Fruit fly (Drosophila melanogaster) whole organism, prepupa: ENCODE data around the gene PGRP-LA.

Experiments
- CG10669 ChIP-seq: fragments of 200-800 bp; sonication (Bioruptor generic); optimal IDR thresholded peaks from 3 replicates; lab custom pipeline; 2018; ENCODE audit warnings: missing biosample characterization, mild to moderate bottlenecking, missing genetic modification characterization, moderate library complexity
- CG11762 ChIP-seq: fragments of 200-800 bp; sonication (Bioruptor generic); optimal IDR thresholded peaks from 3 replicates; lab custom pipeline; 2016; ENCODE audit warnings: missing biosample characterization, missing genetic modification characterization; ENCODE audit not compliant: insufficient read depth
- CG15336 ChIP-seq: fragments of 200-800 bp; sonication (Bioruptor generic); IDR thresholded peaks from 2 replicates; pipeline ENCODE4 v1.3.6; 2022; ENCODE audit warnings: missing biosample characterization, missing genetic modification characterization
- CG1621 ChIP-seq: fragments of 200-800 bp; sonication (Bioruptor generic); optimal IDR thresholded peaks from 3 replicates; lab custom pipeline; 2018; ENCODE audit warnings: missing biosample characterization, mild to moderate bottlenecking, missing genetic modification characterization
- CG16779 ChIP-seq: fragments of 200-800 bp; sonication (Bioruptor generic); optimal IDR thresholded peaks from 3 replicates; lab custom pipeline; 2017; ENCODE audit warnings: missing biosample characterization, mild to moderate bottlenecking, missing genetic modification characterization
- CG31627 ChIP-seq: fragments of 200-800 bp; sonication (Bioruptor generic); optimal IDR thresholded peaks from 3 replicates; lab custom pipeline; 2016; ENCODE audit warnings: missing biosample characterization, missing genetic modification characterization
- CG3919 ChIP-seq: fragments of 200-800 bp; sonication (Bioruptor generic); optimal IDR thresholded peaks from 3 replicates; lab custom pipeline; 2016; ENCODE audit warnings: missing biosample characterization, missing genetic modification characterization
- CG6163 ChIP-seq: fragments of 200-800 bp; sonication (Bioruptor generic); IDR thresholded peaks from 3 replicates; pipeline ENCODE4 v1.3.6; 2022; ENCODE audit warnings: missing biosample characterization, missing genetic modification characterization
- CG6276 ChIP-seq: fragments of 200-800 bp; sonication (Bioruptor generic); optimal IDR thresholded peaks from 2 replicates; lab custom pipeline; 2017; ENCODE audit warnings: missing biosample characterization, mild to moderate bottlenecking, missing genetic modification characterization
- CG6808 ChIP-seq: fragments of 200-800 bp; sonication (Bioruptor generic); optimal IDR thresholded peaks from 3 replicates; lab custom pipeline; 2017; ENCODE audit warnings: missing biosample characterization, missing genetic modification characterization, mild to moderate bottlenecking, moderate library complexity, missing genetic modification reagents
- CG6854 ChIP-seq: fragments of 200-800 bp; sonication (Bioruptor generic); optimal IDR thresholded peaks from 2 replicates; lab custom pipeline; 2017; ENCODE audit warnings: missing biosample characterization, mild to moderate bottlenecking, missing genetic modification characterization
- CG8119 ChIP-seq: fragments of 200-800 bp; sonication (Bioruptor generic); IDR thresholded peaks from 3 replicates; pipeline ENCODE4 v1.3.6; 2022; ENCODE audit warnings: missing biosample characterization, missing genetic modification characterization
- CG9139 ChIP-seq: fragments of 200-800 bp; sonication (Bioruptor generic); optimal IDR thresholded peaks from 3 replicates; lab custom pipeline; 2017; ENCODE audit warnings: missing biosample characterization, mild to moderate bottlenecking, missing genetic modification characterization
- Eip75B ChIP-seq: fragments of 200-800 bp; sonication (Bioruptor generic); optimal IDR thresholded peaks from 3 replicates; lab custom pipeline; 2016; ENCODE audit warnings: missing biosample characterization, missing genetic modification characterization
- Eip78C ChIP-seq: fragments of 200-800 bp; sonication (Bioruptor generic); peaks from one replicate; lab custom pipeline; 2016; ENCODE audit warnings: missing biosample characterization, missing genetic modification characterization
- Eip93F ChIP-seq: fragments of 200-800 bp; sonication (Bioruptor generic); optimal IDR thresholded peaks from 2 replicates; lab custom pipeline; 2016; ENCODE audit warnings: missing biosample characterization, mild to moderate bottlenecking, missing genetic modification characterization
- Ets21C ChIP-seq: fragments of 200-800 bp; sonication (Bioruptor generic); optimal IDR thresholded peaks from 3 replicates; lab custom pipeline; 2016; ENCODE audit warnings: missing biosample characterization, missing genetic modification characterization
- Ets96B ChIP-seq: fragments of 200-800 bp; optimal IDR thresholded peaks from 2 replicates; lab custom pipeline; 2019; ENCODE audit warnings: missing biosample characterization, mild to moderate bottlenecking, missing genetic modification characterization, moderate library complexity
- Hr39 ChIP-seq: fragments of 200-800 bp; sonication (Bioruptor generic); optimal IDR thresholded peaks from 2 replicates; lab custom pipeline; 2016; ENCODE audit warnings: missing biosample characterization, missing genetic modification characterization
- Hr4 ChIP-seq: fragments of 200-800 bp; sonication (Bioruptor generic); optimal IDR thresholded peaks from 3 replicates; lab custom pipeline; 2016; ENCODE audit warnings: missing biosample characterization, missing genetic modification characterization
- Smox ChIP-seq: fragments of 200-800 bp; sonication (Bioruptor generic); optimal IDR thresholded peaks from 3 replicates; lab custom pipeline; 2016; ENCODE audit warnings: missing biosample characterization, missing genetic modification characterization
- Sox14 ChIP-seq: fragments of 200-800 bp; sonication (Bioruptor generic); optimal IDR thresholded peaks from 3 replicates; lab custom pipeline; 2016; ENCODE audit warnings: missing biosample characterization, missing genetic modification characterization
- achi ChIP-seq: fragments of 200-800 bp; sonication (Bioruptor generic); optimal IDR thresholded peaks from 3 replicates; lab custom pipeline; 2016; ENCODE audit warnings: missing biosample characterization, missing genetic modification characterization
- acj6 ChIP-seq: fragments of 200-800 bp; sonication (Bioruptor generic); optimal IDR thresholded peaks from 3 replicates; lab custom pipeline; 2016; ENCODE audit warnings: missing biosample characterization, missing genetic modification characterization
- dsx ChIP-seq: fragments of 200-800 bp; optimal IDR thresholded peaks from 3 replicates; lab custom pipeline; 2019; ENCODE audit warnings: missing biosample characterization, mild to moderate bottlenecking, missing genetic modification characterization, moderate library complexity; ENCODE audit not compliant: poor library complexity, severe bottlenecking
- eg ChIP-seq: fragments of 200-800 bp; sonication (Bioruptor generic); IDR thresholded peaks from 3 replicates; pipeline ENCODE4 v1.3.6; 2022; ENCODE audit warnings: missing biosample characterization, missing genetic modification characterization
- esn ChIP-seq: fragments of 200-800 bp; sonication (Bioruptor generic); optimal IDR thresholded peaks from 2 replicates; lab custom pipeline; 2016; ENCODE audit warnings: missing biosample characterization, mild to moderate bottlenecking, missing genetic modification characterization, moderate library complexity
- fd85E ChIP-seq: fragments of 200-800 bp; sonication (Bioruptor generic); optimal IDR thresholded peaks from 3 replicates; lab custom pipeline; 2016; ENCODE audit warnings: missing biosample characterization, missing genetic modification characterization
- fkh ChIP-seq: fragments of 200-800 bp; sonication (Bioruptor generic); optimal IDR thresholded peaks from 3 replicates; lab custom pipeline; 2017; ENCODE audit warnings: missing biosample characterization, mild to moderate bottlenecking, missing genetic modification characterization, moderate library complexity
- net ChIP-seq: fragments of 200-800 bp; sonication (Bioruptor generic); optimal IDR thresholded peaks from 3 replicates; lab custom pipeline; 2016; ENCODE audit warnings: missing biosample characterization, missing genetic modification characterization
- ss ChIP-seq, 2 experiments: fragments of 200-800 bp; sonication (Bioruptor generic); optimal IDR thresholded peaks; 2 replicates in 1 of 2; 3 replicates in 1 of 2; lab custom pipeline; 2017 to 2018; ENCODE audit warnings: mild to moderate bottlenecking in 2 of 2, missing biosample characterization in 2 of 2, missing genetic modification characterization in 2 of 2, moderate library complexity in 1 of 2
- svp ChIP-seq: fragments of 200-800 bp; sonication (Bioruptor generic); peaks from one replicate; lab custom pipeline; 2016; ENCODE audit warnings: missing biosample characterization, missing genetic modification characterization
- topi ChIP-seq: fragments of 200-800 bp; sonication (Bioruptor generic); optimal IDR thresholded peaks from 3 replicates; lab custom pipeline; 2016; ENCODE audit warnings: missing biosample characterization, missing genetic modification characterization
- vri ChIP-seq: fragments of 200-800 bp; sonication (Bioruptor generic); optimal IDR thresholded peaks from 3 replicates; lab custom pipeline; 2016; ENCODE audit warnings: missing biosample characterization, mild to moderate bottlenecking, missing genetic modification characterization

The PGRP-LA gene

DNA sequence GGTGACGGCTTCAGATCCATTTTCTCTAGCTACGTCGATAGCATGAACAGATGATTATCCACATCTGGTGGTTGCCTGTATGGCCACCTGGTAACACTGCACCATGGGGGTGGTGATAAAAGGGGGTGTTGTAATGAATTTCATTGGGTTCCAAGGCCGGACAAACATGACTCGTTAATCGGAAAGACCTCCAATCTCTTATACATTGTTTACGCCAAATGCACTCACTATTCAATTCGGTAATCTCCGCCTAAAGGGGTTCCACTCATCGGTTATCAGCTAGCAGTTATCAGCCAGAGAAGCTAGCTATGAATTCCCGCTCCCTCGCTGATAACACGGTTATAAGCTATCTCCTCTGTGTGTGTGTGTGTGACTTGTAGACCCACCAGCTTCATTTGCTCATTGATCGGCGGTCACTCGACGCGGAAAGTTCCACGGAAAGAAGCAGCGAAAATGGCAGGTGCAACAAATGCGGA is 26.1 kb downstream of the PGRP-LA start, which contains the start of gene Pdxk:
TSS of gene Pdxk (plus strand) at position 100 of the 476 bp plus-strand sequence.
- TF ChIP-seq net (GFP tag; lab: Kevin White, UChicago) (peak; percentile 3), Hr39 (GFP tag; lab: Kevin White, UChicago) (no peak), CG8119 (GFP tag; lab: Robert Waterston, UW) (0 out of 3 replicates have a peak, but pooled peaks have one; percentile 30), Ets96B (no peak), Hr4 (GFP tag; lab: Kevin White, UChicago) (no peak), topi (GFP tag; lab: Kevin White, UChicago) (no peak), Eip78C (GFP tag; lab: Kevin White, UChicago) (peak; percentile 74), dsx (GFP tag; lab: Kevin White, UChicago) (peak; percentile 39), fkh (GFP tag; lab: Kevin White, UChicago) (peak; percentile 84), ss (GFP tag; optimal IDR thresholded peaks at IDR 0.05; lab: Kevin White, UChicago) (peak; percentile 14 to 20), Eip93F (GFP tag; lab: Kevin White, UChicago) (no peak), CG6854 (peak; percentile 19), Eip75B (peak; percentile 43), svp (GFP tag; lab: Kevin White, UChicago) (peak; percentile 89), CG3919 (no peak), CG1621 (tag; lab: Kevin White, UChicago) (peak; percentile 2), CG16779 (peak; percentile 39), CG6276 (GFP tag; lab: Kevin White, UChicago) (peak; percentile 30), CG15336 (no peak), esn (GFP tag; lab: Kevin White, UChicago) (peak; percentile 3), vri (GFP tag; lab: Kevin White, UChicago) (peak; percentile 45), Sox14 (GFP tag; lab: Kevin White, UChicago) (peak; percentile 12), CG10669 (GFP tag; lab: Kevin White, UChicago) (peak; percentile 71), CG9139 (GFP tag; lab: Kevin White, UChicago) (no peak)

DNA sequence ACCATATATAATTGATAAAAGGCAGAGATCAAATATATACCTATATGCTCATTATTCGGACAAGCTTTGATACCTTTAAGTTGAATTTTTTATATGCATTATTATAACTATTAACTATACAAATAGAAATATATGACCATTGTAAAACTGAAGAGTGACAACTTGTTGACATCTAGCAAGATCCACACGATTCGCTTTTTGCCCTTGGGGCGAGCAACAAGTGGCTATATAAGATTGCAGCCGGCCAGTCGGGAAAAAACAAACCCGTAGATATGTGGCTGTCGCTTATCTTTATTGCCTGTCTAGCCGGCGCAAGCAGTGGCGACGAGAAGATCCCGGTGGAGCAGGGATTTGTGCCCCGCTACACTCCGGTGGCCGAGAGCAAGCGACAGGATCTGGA is 27.8 kb downstream of the PGRP-LA start, which contains the start of gene CG34456:
TSS of gene CG34456 (plus strand) at position 215 of the 400 bp plus-strand sequence.
- TF ChIP-seq Ets21C (GFP tag; lab: Kevin White, UChicago) = no peak
- no peak for TF ChIP-seq CG31627 (GFP tag; lab: Kevin White, UChicago)
- TF ChIP-seq eg (GFP tag; lab: Robert Waterston, UW) = no peak
- peak; percentile 59 for TF ChIP-seq Eip78C (GFP tag; lab: Kevin White, UChicago)
- no peak for TF ChIP-seq CG11762 (GFP tag; lab: Kevin White, UChicago)
- TF ChIP-seq Smox = no peak
- TF ChIP-seq svp (GFP tag; lab: Kevin White, UChicago) = peak; percentile 81
- 0 out of 3 replicates have a peak, but pooled peaks have one; percentile 39 for TF ChIP-seq CG6163 (GFP tag; lab: Robert Waterston, UW)
- TF ChIP-seq fd85E (GFP tag; lab: Kevin White, UChicago) = no peak
- TF ChIP-seq CG6808 (GFP tag; lab: Kevin White, UChicago) = peak; percentile 19
- TF ChIP-seq CG10669 (GFP tag; lab: Kevin White, UChicago) = no peak
- peak; percentile 25 for TF ChIP-seq fkh (GFP tag; lab: Kevin White, UChicago)
- no peak for TF ChIP-seq topi (GFP tag; lab: Kevin White, UChicago)
- TF ChIP-seq acj6 (GFP tag; lab: Kevin White, UChicago) = no peak

DNA sequence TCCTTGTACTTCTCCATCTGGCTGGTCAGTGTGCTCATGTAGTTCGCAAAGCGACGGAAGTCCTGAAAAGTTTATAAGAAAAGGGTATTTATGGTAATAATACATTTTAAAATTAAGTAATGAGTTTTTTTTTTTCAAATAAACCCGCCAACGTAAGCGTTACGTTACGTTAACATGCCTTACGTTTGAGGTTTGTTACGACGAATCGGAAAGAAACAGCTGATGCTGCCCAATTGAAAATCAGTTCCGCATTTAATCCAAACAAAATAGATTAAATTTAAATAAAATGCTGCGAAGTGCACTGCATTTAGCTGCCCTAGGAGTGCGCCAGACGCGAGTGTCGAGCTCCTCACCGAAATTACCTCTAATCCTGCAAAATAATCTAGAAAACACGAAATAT is 30.0 kb downstream of the PGRP-LA start, which contains the start of gene mRRF1:
TSS of gene mRRF1 (plus strand) at position 220 of the 400 bp plus-strand sequence.
- peak; percentile 58 for TF ChIP-seq achi (GFP tag; lab: Kevin White, UChicago)
- TF ChIP-seq Eip93F (GFP tag; lab: Kevin White, UChicago) = peak; percentile 15
- no peak for TF ChIP-seq CG16779
- TF ChIP-seq, all 60 proteins: peak for 2
